Fruit fly (Drosophila melanogaster) whole organism, prepupa: ENCODE results near the gene CAHbeta.

Experiments used
- Blimp-1 ChIP-seq: fragments of 200-800 bp; sonication (Bioruptor generic); optimal IDR thresholded peaks from 3 replicates; lab custom pipeline; 2017; ENCODE audit warnings: missing biosample characterization, missing genetic modification characterization, mild to moderate bottlenecking, moderate library complexity, missing genetic modification reagents
- CG10631 ChIP-seq: fragments of 200-800 bp; sonication (Bioruptor generic); optimal IDR thresholded peaks from 2 replicates; lab custom pipeline; 2016; ENCODE audit warnings: missing biosample characterization, missing genetic modification characterization
- CG11762 ChIP-seq: fragments of 200-800 bp; sonication (Bioruptor generic); optimal IDR thresholded peaks from 3 replicates; lab custom pipeline; 2016; ENCODE audit warnings: missing biosample characterization, missing genetic modification characterization; ENCODE audit not compliant: insufficient read depth
- CG11902 ChIP-seq: fragments of 200-800 bp; sonication (Bioruptor generic); optimal IDR thresholded peaks from 3 replicates; lab custom pipeline; 2016; ENCODE audit warnings: missing biosample characterization, missing genetic modification characterization
- CG15336 ChIP-seq: fragments of 200-800 bp; sonication (Bioruptor generic); IDR thresholded peaks from 2 replicates; pipeline ENCODE4 v1.3.6; 2022; ENCODE audit warnings: missing biosample characterization, missing genetic modification characterization
- CG16779 ChIP-seq: fragments of 200-800 bp; sonication (Bioruptor generic); optimal IDR thresholded peaks from 3 replicates; lab custom pipeline; 2017; ENCODE audit warnings: missing biosample characterization, mild to moderate bottlenecking, missing genetic modification characterization
- CG3032 ChIP-seq: fragments of 200-800 bp; optimal IDR thresholded peaks from 2 replicates; lab custom pipeline; 2019; ENCODE audit warnings: missing biosample characterization, mild to moderate bottlenecking, missing genetic modification characterization, moderate library complexity
- CG32006 ChIP-seq: fragments of 200-800 bp; sonication (Bioruptor generic); optimal IDR thresholded peaks from 3 replicates; lab custom pipeline; 2017; ENCODE audit warnings: missing biosample characterization, mild to moderate bottlenecking, missing genetic modification characterization
- CG34406 ChIP-seq: fragments of 200-800 bp; sonication (Bioruptor generic); optimal IDR thresholded peaks from 3 replicates; lab custom pipeline; 2016; ENCODE audit warnings: missing biosample characterization, missing genetic modification characterization
- CG4318 ChIP-seq: fragments of 200-800 bp; sonication (Bioruptor generic); optimal IDR thresholded peaks from 3 replicates; lab custom pipeline; 2017; ENCODE audit warnings: missing biosample characterization, mild to moderate bottlenecking, missing genetic modification characterization
- CG6163 ChIP-seq: fragments of 200-800 bp; sonication (Bioruptor generic); IDR thresholded peaks from 3 replicates; pipeline ENCODE4 v1.3.6; 2022; ENCODE audit warnings: missing biosample characterization, missing genetic modification characterization
- CG6808 ChIP-seq: fragments of 200-800 bp; sonication (Bioruptor generic); optimal IDR thresholded peaks from 3 replicates; lab custom pipeline; 2017; ENCODE audit warnings: missing biosample characterization, missing genetic modification characterization, mild to moderate bottlenecking, moderate library complexity, missing genetic modification reagents
- CG6854 ChIP-seq: fragments of 200-800 bp; sonication (Bioruptor generic); optimal IDR thresholded peaks from 2 replicates; lab custom pipeline; 2017; ENCODE audit warnings: missing biosample characterization, mild to moderate bottlenecking, missing genetic modification characterization
- CG8319 ChIP-seq: fragments of 200-800 bp; sonication (Bioruptor generic); optimal IDR thresholded peaks from 3 replicates; lab custom pipeline; 2016; ENCODE audit warnings: missing biosample characterization, missing genetic modification characterization
- CG9139 ChIP-seq: fragments of 200-800 bp; sonication (Bioruptor generic); optimal IDR thresholded peaks from 3 replicates; lab custom pipeline; 2017; ENCODE audit warnings: missing biosample characterization, mild to moderate bottlenecking, missing genetic modification characterization
- Eip75B ChIP-seq: fragments of 200-800 bp; sonication (Bioruptor generic); optimal IDR thresholded peaks from 3 replicates; lab custom pipeline; 2016; ENCODE audit warnings: missing biosample characterization, missing genetic modification characterization
- Eip78C ChIP-seq: fragments of 200-800 bp; sonication (Bioruptor generic); peaks from one replicate; lab custom pipeline; 2016; ENCODE audit warnings: missing biosample characterization, missing genetic modification characterization
- Eip93F ChIP-seq: fragments of 200-800 bp; sonication (Bioruptor generic); optimal IDR thresholded peaks from 2 replicates; lab custom pipeline; 2016; ENCODE audit warnings: missing biosample characterization, mild to moderate bottlenecking, missing genetic modification characterization
- Gug ChIP-seq: fragments of 200-800 bp; sonication (Bioruptor generic); IDR thresholded peaks from 2 replicates; pipeline ENCODE4 v1.3.6; 2022; ENCODE audit warnings: missing biosample characterization, missing genetic modification characterization
- Hr38 ChIP-seq: sonication (Bioruptor generic); optimal IDR thresholded peaks from 2 replicates; lab custom pipeline; 2016; ENCODE audit warnings: missing biosample characterization, missing genetic modification characterization
- Lpt ChIP-seq: fragments of 200-800 bp; sonication (Bioruptor generic); optimal IDR thresholded peaks from 3 replicates; lab custom pipeline; 2016; ENCODE audit warnings: missing biosample characterization, missing genetic modification characterization
- Met ChIP-seq: fragments of 200-800 bp; sonication (Bioruptor generic); optimal IDR thresholded peaks from 3 replicates; lab custom pipeline; 2016; ENCODE audit warnings: missing biosample characterization, missing genetic modification characterization
- OdsH ChIP-seq: fragments of 200-800 bp; sonication (Bioruptor generic); optimal IDR thresholded peaks from 3 replicates; lab custom pipeline; 2016; ENCODE audit warnings: missing biosample characterization, missing genetic modification characterization
- Smox ChIP-seq: fragments of 200-800 bp; sonication (Bioruptor generic); optimal IDR thresholded peaks from 3 replicates; lab custom pipeline; 2016; ENCODE audit warnings: missing biosample characterization, missing genetic modification characterization
- Sox102F ChIP-seq: fragments of 200-800 bp; sonication (Bioruptor generic); optimal IDR thresholded peaks from 2 replicates; lab custom pipeline; 2016; ENCODE audit warnings: missing biosample characterization, mild to moderate bottlenecking, missing genetic modification characterization
- Sox14 ChIP-seq: fragments of 200-800 bp; sonication (Bioruptor generic); optimal IDR thresholded peaks from 3 replicates; lab custom pipeline; 2016; ENCODE audit warnings: missing biosample characterization, missing genetic modification characterization
- Sox15 ChIP-seq: fragments of 200-800 bp; sonication (Bioruptor generic); optimal IDR thresholded peaks from 3 replicates; lab custom pipeline; 2016; ENCODE audit warnings: missing biosample characterization, missing genetic modification characterization
- achi ChIP-seq: fragments of 200-800 bp; sonication (Bioruptor generic); optimal IDR thresholded peaks from 3 replicates; lab custom pipeline; 2016; ENCODE audit warnings: missing biosample characterization, missing genetic modification characterization
- acj6 ChIP-seq: fragments of 200-800 bp; sonication (Bioruptor generic); optimal IDR thresholded peaks from 3 replicates; lab custom pipeline; 2016; ENCODE audit warnings: missing biosample characterization, missing genetic modification characterization
- cyc ChIP-seq: fragments of 200-800 bp; sonication (Bioruptor generic); optimal IDR thresholded peaks from 3 replicates; lab custom pipeline; 2016; ENCODE audit warnings: missing biosample characterization, missing genetic modification characterization
- dac ChIP-seq: fragments of 200-800 bp; sonication (Bioruptor generic); optimal IDR thresholded peaks from 2 replicates; lab custom pipeline; 2017; ENCODE audit warnings: missing biosample characterization, mild to moderate bottlenecking, missing genetic modification characterization
- dsx ChIP-seq: fragments of 200-800 bp; optimal IDR thresholded peaks from 3 replicates; lab custom pipeline; 2019; ENCODE audit warnings: missing biosample characterization, mild to moderate bottlenecking, missing genetic modification characterization, moderate library complexity; ENCODE audit not compliant: poor library complexity, severe bottlenecking
- eg ChIP-seq: fragments of 200-800 bp; sonication (Bioruptor generic); IDR thresholded peaks from 3 replicates; pipeline ENCODE4 v1.3.6; 2022; ENCODE audit warnings: missing biosample characterization, missing genetic modification characterization
- esn ChIP-seq: fragments of 200-800 bp; sonication (Bioruptor generic); optimal IDR thresholded peaks from 2 replicates; lab custom pipeline; 2016; ENCODE audit warnings: missing biosample characterization, mild to moderate bottlenecking, missing genetic modification characterization, moderate library complexity
- fd59A ChIP-seq: fragments of 200-800 bp; sonication (Bioruptor generic); optimal IDR thresholded peaks from 2 replicates; lab custom pipeline; 2017; ENCODE audit warnings: missing biosample characterization, mild to moderate bottlenecking, missing genetic modification characterization, missing genetic modification reagents
- fd85E ChIP-seq: fragments of 200-800 bp; sonication (Bioruptor generic); optimal IDR thresholded peaks from 3 replicates; lab custom pipeline; 2016; ENCODE audit warnings: missing biosample characterization, missing genetic modification characterization
- fkh ChIP-seq: fragments of 200-800 bp; sonication (Bioruptor generic); optimal IDR thresholded peaks from 3 replicates; lab custom pipeline; 2017; ENCODE audit warnings: missing biosample characterization, mild to moderate bottlenecking, missing genetic modification characterization, moderate library complexity
- lz ChIP-seq: fragments of 200-800 bp; sonication (Bioruptor generic); optimal IDR thresholded peaks from 3 replicates; lab custom pipeline; 2016; ENCODE audit warnings: missing biosample characterization, missing genetic modification characterization
- net ChIP-seq: fragments of 200-800 bp; sonication (Bioruptor generic); optimal IDR thresholded peaks from 3 replicates; lab custom pipeline; 2016; ENCODE audit warnings: missing biosample characterization, missing genetic modification characterization
- pdm3 ChIP-seq: fragments of 200-800 bp; sonication (Bioruptor generic); optimal IDR thresholded peaks from 3 replicates; lab custom pipeline; 2016; ENCODE audit warnings: missing biosample characterization, missing genetic modification characterization
- spab ChIP-seq: fragments of 200-800 bp; sonication (Bioruptor generic); optimal IDR thresholded peaks from 2 replicates; lab custom pipeline; 2017; ENCODE audit warnings: missing biosample characterization, mild to moderate bottlenecking, missing genetic modification characterization, missing genetic modification reagents
- ss ChIP-seq, 2 experiments: fragments of 200-800 bp; sonication (Bioruptor generic); optimal IDR thresholded peaks; 2 replicates in 1 of 2; 3 replicates in 1 of 2; lab custom pipeline; 2017 to 2018; ENCODE audit warnings: mild to moderate bottlenecking in 2 of 2, missing biosample characterization in 2 of 2, missing genetic modification characterization in 2 of 2, moderate library complexity in 1 of 2
- svp ChIP-seq: fragments of 200-800 bp; sonication (Bioruptor generic); peaks from one replicate; lab custom pipeline; 2016; ENCODE audit warnings: missing biosample characterization, missing genetic modification characterization
- topi ChIP-seq: fragments of 200-800 bp; sonication (Bioruptor generic); optimal IDR thresholded peaks from 3 replicates; lab custom pipeline; 2016; ENCODE audit warnings: missing biosample characterization, missing genetic modification characterization

Gene CAHbeta

DNA sequence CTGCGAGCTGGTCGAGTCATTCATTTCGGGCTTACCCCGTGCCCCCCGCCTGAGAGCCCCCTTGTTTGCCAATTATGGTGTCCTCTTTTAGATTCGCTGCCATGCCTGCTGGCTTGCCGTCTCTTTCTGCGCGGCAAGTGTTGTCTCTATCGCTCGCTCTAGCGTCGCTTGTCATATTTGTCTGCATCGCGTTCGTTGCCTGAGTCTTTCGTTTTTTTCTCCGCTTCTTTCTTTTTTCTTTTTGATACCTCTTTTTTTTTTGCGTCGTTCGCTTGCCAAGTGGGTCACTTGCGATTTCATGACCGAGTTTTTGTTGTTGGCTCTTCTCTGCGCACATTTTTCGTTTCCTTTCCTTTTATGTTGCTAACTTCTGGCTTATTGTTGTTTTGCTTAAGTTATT, 8.9 kb upstream of the CAHbeta start (continued):
- TF ChIP-seq fd85E (GFP tag; lab: Kevin White, UChicago) (no peak), Lpt (peak; percentile 42), dsx (GFP tag; lab: Kevin White, UChicago) (peak; percentile 13), ss (GFP tag; optimal IDR thresholded peaks at IDR 0.05; lab: Kevin White, UChicago) (peak; percentile 25 to 76), Blimp-1 (GFP tag; lab: Kevin White, UChicago) (peak; percentile 89), Hr38 (no peak), fkh (GFP tag; lab: Kevin White, UChicago) (no peak), OdsH (GFP tag; lab: Kevin White, UChicago) (no peak), topi (GFP tag; lab: Kevin White, UChicago) (no peak), acj6 (GFP tag; lab: Kevin White, UChicago) (no peak), fd59A (GFP tag; lab: Kevin White, UChicago) (no peak), CG3032 (tag; lab: Kevin White, UChicago) (no peak), CG6808 (peak; percentile 43), Gug (GFP tag; lab: Robert Waterston, UW) (no peak), eg (GFP tag; lab: Robert Waterston, UW) (peak; percentile 70), CG9139 (GFP tag; lab: Kevin White, UChicago) (no peak), Eip78C (GFP tag; lab: Kevin White, UChicago) (peak; percentile 65)

DNA sequence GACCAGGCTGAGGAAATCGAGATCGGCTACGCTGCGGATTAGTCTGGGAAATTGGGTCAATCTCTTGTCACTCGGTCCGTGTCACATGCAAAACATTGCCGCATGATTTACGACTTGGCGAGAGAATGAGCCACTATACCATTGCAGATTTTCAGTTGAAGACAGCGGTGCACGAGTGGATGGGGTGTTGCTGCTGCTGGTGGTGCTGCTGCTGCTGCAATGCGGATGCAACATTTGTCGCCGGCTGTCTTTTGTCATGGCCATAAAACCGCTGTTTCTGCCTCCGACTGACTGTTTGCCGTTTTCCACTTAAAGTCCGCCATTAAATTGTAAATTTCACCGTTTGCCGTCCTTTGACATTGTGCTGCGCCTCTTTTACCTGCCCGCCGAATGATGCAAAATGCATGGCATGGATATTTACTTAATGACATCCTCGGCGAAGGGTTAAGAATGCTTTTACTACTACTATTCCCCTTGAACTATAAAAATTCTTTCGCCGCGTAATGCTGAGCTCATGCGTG, 4.5 kb upstream of the CAHbeta start:
- TF ChIP-seq Eip93F (GFP tag; lab: Kevin White, UChicago) (no peak), topi (GFP tag; lab: Kevin White, UChicago) (no peak), Gug (GFP tag; lab: Robert Waterston, UW) (no peak), Sox102F (GFP tag; lab: Kevin White, UChicago) (no peak), pdm3 (no peak), svp (GFP tag; lab: Kevin White, UChicago) (no peak)

DNA sequence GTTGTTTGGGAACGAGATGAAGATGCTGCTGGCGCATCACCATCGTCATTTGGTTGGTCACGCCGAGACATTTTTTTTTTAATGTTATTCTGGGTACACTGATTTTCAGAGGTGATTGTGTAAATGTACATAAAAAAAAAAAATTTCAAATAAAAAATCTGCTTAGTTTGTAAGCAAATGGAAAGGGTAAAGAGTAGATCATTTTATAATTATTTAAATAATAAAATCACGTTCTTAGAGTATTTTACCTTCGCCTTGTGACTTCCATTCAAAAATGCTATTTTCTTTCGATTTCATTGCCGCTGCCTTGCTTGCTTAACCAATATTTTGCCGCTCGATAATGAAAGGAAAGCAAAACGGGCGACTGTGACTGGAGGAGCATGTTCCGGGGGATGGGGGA, 1.9 kb upstream of the CAHbeta start:
- TF ChIP-seq CG16779 (no peak), achi (GFP tag; lab: Kevin White, UChicago) (peak; percentile 76), eg (GFP tag; lab: Robert Waterston, UW) (peak; percentile 56; the same call in 1 of the 3 replicates), CG11902 (peak; percentile 79), Gug (GFP tag; lab: Robert Waterston, UW) (no peak), CG10631 (GFP tag; lab: Kevin White, UChicago) (peak; percentile 70), Sox14 (GFP tag; lab: Kevin White, UChicago) (peak; percentile 71), CG4318 (no peak), CG6854 (GFP tag; lab: Kevin White, UChicago) (no peak), Smox (peak; percentile 86), topi (GFP tag; lab: Kevin White, UChicago) (peak; percentile 84), Blimp-1 (GFP tag; lab: Kevin White, UChicago) (peak; percentile 83), CG32006 (peak; percentile 63), svp (GFP tag; lab: Kevin White, UChicago) (peak; percentile 93), fd59A (GFP tag; lab: Kevin White, UChicago) (peak; percentile 16), fd85E (GFP tag; lab: Kevin White, UChicago) (peak; percentile 40), CG6163 (peak; percentile 63; the same call in 2 of the 3 replicates), cyc (GFP tag; lab: Kevin White, UChicago) (peak; percentile 80), Met (GFP tag; lab: Kevin White, UChicago) (peak; percentile 84), CG6808 (peak; percentile 51), CG11762 (GFP tag; lab: Kevin White, UChicago) (peak; percentile 42), spab (GFP tag; lab: Kevin White, UChicago) (peak; percentile 49), Lpt (no peak), fkh (GFP tag; lab: Kevin White, UChicago) (no peak), OdsH (GFP tag; lab: Kevin White, UChicago) (peak; percentile 73), Sox102F (GFP tag; lab: Kevin White, UChicago) (peak; percentile 68), Hr38 (no peak), CG3032 (tag; lab: Kevin White, UChicago) (peak; percentile 37), Eip75B (GFP tag; lab: Kevin White, UChicago) (peak; percentile 51), lz (GFP tag; lab: Kevin White, UChicago) (peak; percentile 78), net (no peak), CG15336 (GFP tag; lab: Robert Waterston, UW) (peak; percentile 66), Sox15 (GFP tag; lab: Kevin White, UChicago) (peak; percentile 71), dac (GFP tag; lab: Kevin White, UChicago) (no peak), ss (GFP tag; optimal IDR thresholded peaks at IDR 0.05; lab: Kevin White, UChicago) (peak in 1 of 2 experiments; percentile 27), Eip93F (GFP tag; lab: Kevin White, UChicago) (peak; percentile 55), esn (GFP tag; lab: Kevin White, UChicago) (peak; percentile 88), CG34406 (GFP tag; lab: Kevin White, UChicago) (peak; percentile 90), CG8319 (GFP tag; lab: Kevin White, UChicago) (peak; percentile 69), Eip78C (GFP tag; lab: Kevin White, UChicago) (peak; percentile 94)
